Worm (Caenorhabditis elegans) whole organism, mixed stage, embryonic: ENCODE data around the gene C07A9.13.

Source experiments
- M03D4.4 ChIP-seq: sonication (generic microtip); optimal IDR thresholded peaks from 2 replicates; lab custom pipeline; 2017; ENCODE audit warnings: mild to moderate bottlenecking, missing genetic modification characterization, missing compliant biosample characterization
- ceh-43 ChIP-seq: fragments of 200-800 bp; sonication (Bioruptor generic); optimal IDR thresholded peaks from 2 replicates; lab custom pipeline; 2018; ENCODE audit warnings: mild to moderate bottlenecking, missing genetic modification characterization, moderate library complexity, missing compliant biosample characterization
- elt-1 ChIP-seq: sonication (generic microtip); optimal IDR thresholded peaks from 2 replicates; lab custom pipeline; 2017; ENCODE audit warnings: missing genetic modification characterization, mild to moderate bottlenecking, missing compliant biosample characterization, antibody characterized with exemption, moderate library complexity, borderline replicate concordance; ENCODE audit not compliant: insufficient read depth
- lin-13 ChIP-seq: fragments of 150-350 bp; optimal IDR thresholded peaks from 2 replicates; lab custom pipeline; 2014; ENCODE audit warnings: missing biosample characterization, missing genetic modification characterization
- lsy-2 ChIP-seq: fragments of 150-350 bp; optimal IDR thresholded peaks from 2 replicates; lab custom pipeline; 2014; ENCODE audit warnings: missing biosample characterization, missing genetic modification characterization
- mab-5 ChIP-seq: fragments of 150-350 bp; optimal IDR thresholded peaks from 2 replicates; lab custom pipeline; 2014; ENCODE audit warnings: missing biosample characterization, missing genetic modification characterization
- nhr-12 ChIP-seq: fragments of 150-350 bp; optimal IDR thresholded peaks from 2 replicates; lab custom pipeline; 2014; ENCODE audit warnings: missing biosample characterization, missing genetic modification characterization
- nhr-237 ChIP-seq: fragments of 150-350 bp; optimal IDR thresholded peaks from 2 replicates; lab custom pipeline; 2014; ENCODE audit warnings: missing biosample characterization, missing genetic modification characterization
- nhr-76 ChIP-seq: sonication (generic microtip); optimal IDR thresholded peaks from 2 replicates; lab custom pipeline; 2017; ENCODE audit warnings: missing biosample characterization, missing genetic modification characterization
- pha-4 ChIP-seq: fragments of 150-350 bp; optimal IDR thresholded peaks from 2 replicates; lab custom pipeline; 2018; ENCODE audit warnings: missing biosample characterization, missing genetic modification reagents, missing genetic modification characterization
- snpc-4 ChIP-seq: fragments of 150-350 bp; optimal IDR thresholded peaks from 2 replicates; lab custom pipeline; 2014; ENCODE audit warnings: missing biosample characterization, missing genetic modification characterization
- unc-120 ChIP-seq: sonication (generic microtip); optimal IDR thresholded peaks from 2 replicates; lab custom pipeline; 2017; ENCODE audit warnings: missing genetic modification characterization, missing compliant biosample characterization; ENCODE audit not compliant: poor library complexity, severe bottlenecking
- unc-39 ChIP-seq: fragments of 150-350 bp; optimal IDR thresholded peaks from 2 replicates; lab custom pipeline; 2014; ENCODE audit warnings: missing biosample characterization, missing genetic modification characterization
- unc-62 ChIP-seq: fragments of 150-350 bp; optimal IDR thresholded peaks from 2 replicates; lab custom pipeline; 2014; ENCODE audit warnings: missing biosample characterization, missing genetic modification reagents, missing genetic modification characterization

DNA sequence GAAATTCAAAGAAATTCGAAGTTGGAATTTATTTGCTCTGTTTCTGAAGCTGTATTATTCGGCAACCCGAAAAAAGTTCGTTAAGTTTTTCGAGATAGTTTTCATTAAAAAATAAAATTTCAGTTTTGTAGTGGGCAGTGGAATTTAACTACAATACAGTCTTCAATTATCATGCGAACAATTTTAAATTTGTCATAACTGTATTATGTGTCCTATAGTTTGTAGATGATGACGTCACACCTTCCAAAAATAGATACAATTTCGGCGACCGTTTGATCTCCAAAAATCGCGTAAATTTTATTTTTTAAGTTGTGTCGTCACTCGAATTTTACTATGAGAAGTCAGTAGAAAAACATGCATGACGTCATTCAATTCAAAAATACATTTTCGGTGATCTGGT, 32.1 kb upstream of the C07A9.13 start:
- TF ChIP-seq unc-39 (tag; lab: Kevin White, UChicago) (no peak), nhr-12 (no peak), M03D4.4 (no peak), unc-62 (GFP tag; lab: Kevin White, UChicago) (no peak), lsy-2 (tag; lab: Kevin White, UChicago) (no peak), elt-1 (tag; lab: Kevin White, UChicago) (no peak), pha-4 (tag; lab: Kevin White, UChicago) (no peak), lin-13 (tag; lab: Kevin White, UChicago) (no peak), snpc-4 (tag; lab: Kevin White, UChicago) (no peak), nhr-237 (tag; lab: Kevin White, UChicago) (no peak), ceh-43 (GFP tag; lab: Kevin White, UChicago) (no peak), mab-5 (tag; lab: Kevin White, UChicago) (no peak), unc-120 (no peak), nhr-76 (tag; lab: Kevin White, UChicago) (no peak)
